Fruit fly (Drosophila melanogaster) whole organism, pupa: ENCODE measurements around the gene Tpst.

ENCODE experiments used
- CG12605 ChIP-seq: fragments of 200-800 bp; sonication (Bioruptor generic); IDR thresholded peaks from 2 replicates; pipeline ENCODE4 v1.3.6; 2022; ENCODE audit warnings: missing biosample characterization, missing genetic modification characterization
- CG13204 ChIP-seq: fragments of 200-800 bp; sonication (Bioruptor generic); optimal IDR thresholded peaks from 2 replicates; lab custom pipeline; 2018; ENCODE audit warnings: missing biosample characterization, mild to moderate bottlenecking, missing genetic modification characterization, moderate library complexity
- CG14655 ChIP-seq: fragments of 200-800 bp; sonication (Bioruptor generic); optimal IDR thresholded peaks from 3 replicates; lab custom pipeline; 2017; ENCODE audit warnings: mild to moderate bottlenecking, missing biosample characterization, missing genetic modification reagents, missing genetic modification characterization
- CG17806 ChIP-seq: fragments of 200-800 bp; sonication (Bioruptor generic); optimal IDR thresholded peaks from 2 replicates; lab custom pipeline; 2018; ENCODE audit warnings: missing biosample characterization, mild to moderate bottlenecking, missing genetic modification characterization, moderate library complexity
- CG4496 ChIP-seq: fragments of 200-800 bp; sonication (Bioruptor generic); IDR thresholded peaks from 3 replicates; pipeline ENCODE4 v1.3.6; 2022; ENCODE audit warnings: missing biosample characterization, missing genetic modification characterization
- EcR ChIP-seq: fragments of 200-800 bp; sonication (Bioruptor generic); optimal IDR thresholded peaks from 3 replicates; lab custom pipeline; 2019; ENCODE audit warnings: missing biosample characterization, missing genetic modification characterization, mild to moderate bottlenecking, moderate library complexity, missing genetic modification reagents
- Ets98B ChIP-seq: fragments of 200-800 bp; sonication (Bioruptor generic); IDR thresholded peaks from 2 replicates; pipeline ENCODE4 v1.3.6; 2022; ENCODE audit warnings: missing biosample characterization, missing genetic modification characterization
- Pif1A ChIP-seq: fragments of 200-800 bp; sonication (Bioruptor generic); optimal IDR thresholded peaks from 3 replicates; lab custom pipeline; 2016; ENCODE audit warnings: missing biosample characterization, missing genetic modification characterization
- fd96Ca ChIP-seq: fragments of 200-800 bp; sonication (Bioruptor generic); IDR thresholded peaks from 3 replicates; pipeline ENCODE4 v1.3.6; 2022; ENCODE audit warnings: missing biosample characterization, missing genetic modification characterization
- gl ChIP-seq: fragments of 200-800 bp; sonication (Bioruptor generic); optimal IDR thresholded peaks from 2 replicates; lab custom pipeline; 2018; ENCODE audit warnings: missing biosample characterization, mild to moderate bottlenecking, missing genetic modification characterization

dm6 chrX:13530199-13530788, 33.3 kb upstream of the Tpst start, which contains the start of gene CG44428:
- TF ChIP-seq CG13204 (GFP tag; lab: Kevin White, UChicago) = no peak
- TF ChIP-seq EcR (GFP tag; lab: Kevin White, UChicago) = no peak
- no peak for TF ChIP-seq CG12605 (GFP tag; lab: Robert Waterston, UW)
- TF ChIP-seq Ets98B (GFP tag; lab: Robert Waterston, UW) = no peak
- no peak for TF ChIP-seq gl (tag; lab: Kevin White, UChicago)
- TF ChIP-seq fd96Ca (GFP tag; lab: Robert Waterston, UW) = no peak
- no peak for TF ChIP-seq Pif1A
- TF ChIP-seq CG17806 (tag; lab: Kevin White, UChicago) = no peak
- TF ChIP-seq CG14655 (GFP tag; lab: Kevin White, UChicago) = no peak
- no peak for TF ChIP-seq CG4496 (GFP tag; lab: Robert Waterston, UW)
